Fruit fly (Drosophila melanogaster): ENCODE measurements around the gene CG8476.

The CG8476 gene

DNA sequence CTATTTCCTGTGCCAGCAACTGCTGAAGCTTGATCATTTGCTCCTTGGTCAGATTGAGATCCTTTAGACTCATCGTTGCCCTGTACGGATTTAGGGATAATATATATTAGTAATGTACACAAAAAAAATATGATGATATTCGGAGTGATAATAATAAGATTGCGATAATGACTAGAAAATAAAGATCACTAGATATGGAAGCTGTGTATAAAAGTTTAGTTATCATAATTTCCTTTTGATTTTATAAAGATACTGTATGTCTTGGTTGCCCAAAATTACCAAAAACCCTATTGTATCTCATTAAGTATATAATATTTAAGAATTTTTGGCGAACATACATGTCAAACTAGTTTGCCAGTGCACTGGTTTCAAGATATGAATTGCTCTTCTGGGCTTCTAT lies 34.0 kb downstream of the CG8476 start, which contains the start of gene CG8508:
Gene CG8508, minus strand, starts transcription at position 101 of the 400 bp plus-strand sequence.
- TF ChIP-seq CG17801 (GFP tag; optimal IDR thresholded peaks at IDR 0.05; ENCODE audit: partially characterized antibody): no peak

DNA sequence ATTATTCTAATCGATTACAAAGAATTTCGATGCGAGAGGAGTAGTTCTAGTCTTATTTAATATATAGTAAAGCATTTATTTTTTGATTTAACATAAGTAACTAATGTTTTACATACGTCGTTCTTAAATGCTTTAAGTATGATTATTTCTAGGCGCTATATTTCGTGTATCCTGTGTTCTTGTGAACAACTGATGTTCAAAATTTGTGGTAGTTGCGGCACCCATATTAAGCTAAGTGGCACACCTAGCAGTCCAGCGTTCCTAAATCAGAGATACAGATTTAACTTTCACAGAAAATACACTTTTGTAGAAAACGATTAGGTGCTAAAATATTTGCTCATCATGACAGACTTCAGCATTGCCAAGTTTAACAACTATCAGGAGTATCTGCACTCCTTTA lies 39.4 kb downstream of the CG8476 start, which contains the start of gene CG8138:
Gene CG8138, plus strand, starts transcription at position 301 of the 400 bp plus-strand sequence.
- TF ChIP-seq CG17801 (GFP tag; optimal IDR thresholded peaks at IDR 0.05; ENCODE audit: partially characterized antibody): no peak

Data from ovary, adult (tissue).